Worm (Caenorhabditis elegans) whole organism, L4/young adult: ENCODE measurements around the gene mans-3.

Experiments used
- W03F9.2 ChIP-seq: fragments of 150-350 bp; optimal IDR thresholded peaks from 2 replicates; lab custom pipeline; 2014; ENCODE audit warnings: missing biosample characterization, missing genetic modification characterization
- dao-5 ChIP-seq: sonication (generic microtip); optimal IDR thresholded peaks from 2 replicates; lab custom pipeline; 2016; ENCODE audit warnings: missing genotype, missing genetic modification characterization, moderate library complexity, missing compliant biosample characterization
- him-1 ChIP-seq: sonication (generic microtip); optimal IDR thresholded peaks from 2 replicates; lab custom pipeline; 2016; ENCODE audit warnings: missing genotype, missing genetic modification reagents, missing genetic modification characterization, missing compliant biosample characterization

- TF ChIP-seq W03F9.2 (no peak), dao-5 (tag; lab: Kevin White, UChicago) (no peak), him-1 (tag; lab: Kevin White, UChicago) (no peak)
These were observed 5.5 kb upstream of the mans-3 start, which contains the start of gene C31H2.4 for ce11 chrX:5159645-5160044.
